Worm (Caenorhabditis elegans): Measurements from ENCODE around the gene F22E5.11.
A peak's percentile ranks its signal among the peaks of the same experiment; 100 is the strongest.
"Not testable (repeated sequence)": the region's sequence is repeated elsewhere in the genome, so short reads cannot be mapped to it uniquely, and the experiment has no call there.

F22E5.11 gene

DNA sequence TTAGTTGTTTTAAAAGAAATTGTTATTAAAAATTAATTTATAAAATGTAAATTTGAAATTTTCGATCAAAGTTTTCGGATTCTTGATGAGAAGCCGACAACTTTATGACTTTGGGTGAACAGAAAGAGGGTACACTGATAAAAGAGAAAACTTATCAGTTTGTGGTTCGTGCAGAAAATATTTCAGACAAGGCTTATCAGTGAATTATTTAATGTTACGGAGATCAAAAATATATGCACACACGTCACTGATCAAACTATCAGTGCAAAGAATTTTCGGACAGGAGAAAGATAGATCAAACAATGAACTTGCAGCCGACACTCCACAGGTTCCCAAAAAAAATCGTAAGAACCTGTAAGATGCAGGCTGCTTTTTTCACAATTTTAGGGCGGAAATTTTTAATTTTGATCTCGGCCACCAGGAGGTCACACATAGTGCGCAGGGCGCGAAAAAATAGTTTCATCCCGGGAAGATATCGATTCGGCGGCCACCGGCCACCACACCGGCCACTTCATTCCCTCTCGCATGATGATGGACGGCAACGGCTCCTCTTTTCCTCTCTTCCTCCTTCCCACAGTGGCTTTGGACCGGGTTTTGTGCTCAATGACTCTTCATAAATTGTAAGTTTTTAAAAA lies 33.3 kb upstream of the F22E5.11 start, which contains the start of gene F22E5.17:
Gene F22E5.17, plus strand, starts transcription at position 508 of the 635 bp plus-strand sequence.
- no peak for TF ChIP-seq ref-2 (tag; optimal IDR thresholded peaks at IDR 0.05)
- TF ChIP-seq elt-2 (tag; optimal IDR thresholded peaks at IDR 0.05): peak; percentile 84
- TF ChIP-seq sox-4 (tag; optimal IDR thresholded peaks at IDR 0.05): no peak
- no peak for TF ChIP-seq ceh-22 (tag; optimal IDR thresholded peaks at IDR 0.05)

DNA sequence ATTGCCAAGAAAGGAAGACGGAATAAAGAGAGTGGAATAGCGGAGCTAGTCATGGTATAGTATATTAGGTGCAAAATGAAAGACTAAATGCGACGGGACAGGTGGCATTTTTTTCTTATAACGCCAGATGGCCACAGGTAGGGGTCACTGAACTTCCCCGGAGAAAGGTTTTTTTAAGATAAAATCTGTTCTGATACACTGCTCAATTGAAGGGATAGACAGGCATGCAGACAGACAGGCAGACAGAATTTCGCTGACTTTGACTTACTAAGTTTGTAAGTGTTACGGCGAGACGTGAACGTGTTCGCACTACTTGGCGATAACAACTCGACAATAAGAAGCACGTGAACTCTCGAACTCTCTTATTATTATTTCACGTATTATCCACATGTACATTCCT lies 29.1 kb upstream of the F22E5.11 start, which contains the start of the genes F22E5.20 and F22E5.1:
Gene F22E5.20, minus strand, starts transcription at position 101 of the 400 bp plus-strand sequence.
Gene F22E5.1, plus strand, starts transcription at position 242 of the 400 bp plus-strand sequence.
- TF ChIP-seq ceh-9, ceh-34, ceh-2 (tag; optimal IDR thresholded peaks at IDR 0.05): not testable (repeated sequence)

DNA sequence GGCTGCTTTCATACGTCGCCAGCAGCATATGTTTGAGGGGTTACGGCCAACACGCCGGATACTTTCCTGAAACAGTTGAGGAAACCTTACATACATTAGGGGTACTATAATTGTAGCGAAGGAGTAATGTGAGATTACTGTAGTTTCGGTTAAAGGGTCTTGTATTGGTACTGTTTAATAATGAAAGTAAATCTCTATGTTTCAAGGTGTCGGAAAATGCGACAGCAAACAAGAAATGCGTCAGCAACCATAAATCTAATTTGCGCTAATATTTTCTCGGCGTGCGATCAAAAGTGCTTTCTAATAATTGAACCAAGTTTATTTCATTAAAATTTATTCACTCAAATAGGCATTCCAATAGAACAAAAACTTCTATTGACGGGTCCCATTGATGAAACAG lies 27.9 kb upstream of the F22E5.11 start, which contains the start of gene sri-57:
Gene sri-57, minus strand, starts transcription at position 101 of the 400 bp plus-strand sequence.
- TF ChIP-seq ceh-45 (GFP tag; IDR thresholded peaks at IDR 0.05); ceh-9 (tag; optimal IDR thresholded peaks at IDR 0.05); syd-9 (tag; optimal IDR thresholded peaks at IDR 0.05): not testable (repeated sequence)

DNA sequence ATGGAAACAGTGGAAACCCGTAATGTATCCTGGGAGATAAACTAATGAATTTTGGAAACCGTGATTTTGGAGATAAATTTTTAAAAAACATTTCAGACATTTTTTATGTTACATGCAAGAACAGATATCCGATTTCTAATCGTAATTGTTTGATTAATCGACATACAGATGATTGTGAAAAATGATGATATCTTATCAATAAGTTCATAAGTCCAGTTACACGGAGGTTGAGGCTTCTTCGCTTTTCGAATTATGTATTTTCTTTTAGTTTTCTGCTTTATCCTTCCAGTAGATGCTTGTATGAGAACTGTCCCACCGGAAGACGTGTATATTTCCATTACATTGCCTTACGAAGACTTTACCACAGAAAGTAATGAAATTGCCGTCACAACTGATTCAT lies 21.2 kb upstream of the F22E5.11 start, which contains the start of gene F22E5.22:
Gene F22E5.22, plus strand, starts transcription at position 301 of the 400 bp plus-strand sequence.
- TF ChIP-seq hlh-30 (tag; optimal IDR thresholded peaks at IDR 0.05; ENCODE audit: insufficient read depth) (no peak), tbx-2 (tag; optimal IDR thresholded peaks at IDR 0.05) (no peak), dmd-4 (tag; optimal IDR thresholded peaks at IDR 0.05; ENCODE audit: borderline replicate concordance) (no peak), Y22D7AL.16 (tag; optimal IDR thresholded peaks at IDR 0.05) (no peak), nhr-232 (tag; optimal IDR thresholded peaks at IDR 0.05) (no peak), dve-1 (tag; optimal IDR thresholded peaks at IDR 0.05) (no peak), unc-3 (GFP tag; conservative IDR thresholded peaks at IDR 0.05) (no peak), unc-3 (tag; optimal IDR thresholded peaks at IDR 0.05) (no peak), hlh-6 (tag; optimal IDR thresholded peaks at IDR 0.05) (no peak), ceh-22 (tag; optimal IDR thresholded peaks at IDR 0.05) (no peak), fax-1 (tag; optimal IDR thresholded peaks at IDR 0.05) (no peak), mec-3 (tag; optimal IDR thresholded peaks at IDR 0.05; ENCODE audit: borderline replicate concordance) (no peak), ceh-48 (tag; optimal IDR thresholded peaks at IDR 0.05) (no peak), nhr-11 (tag; optimal IDR thresholded peaks at IDR 0.05) (no peak), sox-2 (GFP tag; IDR thresholded peaks at IDR 0.05) (no peak), C08G9.2 (tag; optimal IDR thresholded peaks at IDR 0.05) (no peak)

DNA sequence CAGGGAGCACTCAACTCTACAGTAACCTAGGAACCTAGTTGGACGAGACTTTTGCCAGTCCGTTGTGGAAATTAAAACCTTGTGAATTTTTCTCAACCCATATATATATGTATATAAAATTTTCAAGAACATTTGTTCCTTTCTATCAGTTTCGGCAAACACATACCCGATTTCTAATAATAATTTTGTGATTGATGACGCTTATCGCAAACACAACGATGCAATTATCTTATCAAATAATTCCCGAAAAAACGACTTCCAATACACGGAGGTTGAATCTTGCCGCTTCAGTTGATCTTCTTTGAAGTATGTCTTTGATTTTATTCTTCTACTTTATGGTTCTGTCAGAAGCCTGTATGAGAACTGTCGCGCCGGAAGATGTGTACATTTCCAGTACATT lies 20.7 kb upstream of the F22E5.11 start, which contains the start of gene F22E5.2:
Gene F22E5.2, plus strand, starts transcription at position 301 of the 400 bp plus-strand sequence.
- TF ChIP-seq odd-2, madf-2, Y22D7AL.16 (tag; optimal IDR thresholded peaks at IDR 0.05): not testable (repeated sequence)

DNA sequence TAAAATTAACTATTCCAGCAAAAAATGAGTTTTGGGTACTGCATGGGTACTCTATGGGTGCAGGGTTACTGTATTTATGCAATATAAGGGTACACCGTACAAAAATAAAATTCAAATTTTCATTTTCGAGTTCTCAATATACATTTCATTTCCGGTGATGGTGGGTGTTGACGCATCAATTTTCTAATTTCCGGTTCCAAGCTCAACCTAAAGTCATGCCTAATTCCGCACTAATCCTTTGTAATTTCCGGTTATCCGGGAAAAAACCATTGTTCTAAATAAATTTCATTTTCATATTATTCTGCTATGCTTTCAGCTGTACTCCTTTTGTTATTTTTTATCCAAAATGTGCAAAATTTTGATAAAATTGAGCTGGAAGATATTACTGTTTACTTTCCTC lies 15.0 kb upstream of the F22E5.11 start, which contains the start of gene gcy-21:
Gene gcy-21, plus strand, starts transcription at position 301 of the 400 bp plus-strand sequence.
- TF ChIP-seq npax-4 (tag; optimal IDR thresholded peaks at IDR 0.05) (no peak), ceh-6 (GFP tag; optimal IDR thresholded peaks at IDR 0.05) (no peak), ceh-34 (tag; optimal IDR thresholded peaks at IDR 0.05) (no peak), hlh-13 (GFP tag; optimal IDR thresholded peaks at IDR 0.05) (no peak), sox-2 (GFP tag; IDR thresholded peaks at IDR 0.05) (no peak)
